Worm (Caenorhabditis elegans): ENCODE data around the gene kin-15.

- TF ChIP-seq unc-86 (tag; optimal IDR thresholded peaks at IDR 0.05) (no peak), ztf-11 (tag; optimal IDR thresholded peaks at IDR 0.05) (no peak), skn-1 (tag; optimal IDR thresholded peaks at IDR 0.05) (no peak), hpl-2 (GFP tag; optimal IDR thresholded peaks at IDR 0.05) (no peak), lin-13 (GFP tag; optimal IDR thresholded peaks at IDR 0.05) (no peak), alr-1 (tag; optimal IDR thresholded peaks at IDR 0.05; ENCODE audit: borderline replicate concordance) (no peak), nhr-12 (tag; optimal IDR thresholded peaks at IDR 0.05) (no peak), ceh-82 (tag; optimal IDR thresholded peaks at IDR 0.05) (no peak), nhr-11 (tag; optimal IDR thresholded peaks at IDR 0.05) (no peak), isw-1 (GFP tag; IDR thresholded peaks at IDR 0.05) (no peak), blmp-1 (tag; optimal IDR thresholded peaks at IDR 0.05) (no peak)
These were observed 5.3 kb upstream of the kin-15 start for ce11 chrII:9438853-9439252.

Measured in whole organism, L1 larva.